Fruit fly (Drosophila melanogaster) whole organism: Measurements from ENCODE around the gene Pdss2.

Experiments used
- CG8478 ChIP-seq: fragments of >200 bp; optimal IDR thresholded peaks from 2 replicates; lab custom pipeline; 2018; ENCODE audit warnings: inconsistent platforms
- Dll ChIP-seq: fragments of >200 bp; optimal IDR thresholded peaks from 2 replicates; lab custom pipeline; 2017
- EcR ChIP-seq, 2 experiments: fragments of >200 bp; optimal IDR thresholded peaks; 2 replicates each; lab custom pipeline; 2017; ENCODE audit warnings: missing biosample characterization in 2 of 2, missing genetic modification characterization in 2 of 2, missing genetic modification reagents in 2 of 2
- pan ChIP-seq: fragments of >200 bp; optimal IDR thresholded peaks from 2 replicates; lab custom pipeline; 2017
- psq ChIP-seq: fragments of >200 bp; optimal IDR thresholded peaks from 2 replicates; lab custom pipeline; 2017

dm6 chr3L:20981724-20982123 is 46.0 kb upstream of the Pdss2 start:
- TF ChIP-seq psq = no peak
- no peak for TF ChIP-seq EcR (GFP tag; optimal IDR thresholded peaks at IDR 0.05; lab: Kevin White, UChicago)
- TF ChIP-seq pan (lab: Kevin White, UChicago) = no peak
- no peak for TF ChIP-seq Dll (lab: Kevin White, UChicago)
- TF ChIP-seq CG8478 (lab: Kevin White, UChicago) = no peak
